Fruit fly (Drosophila melanogaster): ENCODE measurements around the gene CG2116.

CG2116 gene

dm6 chrX:8115717-8116311 lies 13.8 kb upstream of the CG2116 start, which contains the start of gene Gclc (continued):
- TF ChIP-seq CG5245 (GFP tag; optimal IDR thresholded peaks at IDR 0.05) (no peak), crp (GFP tag; optimal IDR thresholded peaks at IDR 0.05) (peak in 1 of 2 experiments; percentile 23), ap (GFP tag; IDR thresholded peaks at IDR 0.05) (no peak), Abd-B (GFP tag; optimal IDR thresholded peaks at IDR 0.05) (no peak), dimm (GFP tag; IDR thresholded peaks at IDR 0.05) (no peak), CG17361 (GFP tag; IDR thresholded peaks at IDR 0.05) (no peak), sr (GFP tag; IDR thresholded peaks at IDR 0.05) (0 out of 3 replicates have a peak, but pooled peaks have one; percentile 52), trem (tag; optimal IDR thresholded peaks at IDR 0.05) (peak; percentile 31), hkb (optimal IDR thresholded peaks at IDR 0.05) (no peak), hkb (GFP tag; IDR thresholded peaks at IDR 0.05) (no peak), CG7928 (GFP tag; optimal IDR thresholded peaks at IDR 0.05) (no peak), Usf (GFP tag; optimal IDR thresholded peaks at IDR 0.05) (no peak), CG3726 (GFP tag; IDR thresholded peaks at IDR 0.05) (no peak), CG4617 (GFP tag; optimal IDR thresholded peaks at IDR 0.05; ENCODE audit: borderline replicate concordance) (no peak), z (GFP tag; IDR thresholded peaks at IDR 0.05) (no peak), ara (GFP tag; IDR thresholded peaks at IDR 0.05) (no peak), lilli (GFP tag; optimal IDR thresholded peaks at IDR 0.05) (no peak), CG14050 (GFP tag; IDR thresholded peaks at IDR 0.05) (no peak), Fer1 (GFP tag; optimal IDR thresholded peaks at IDR 0.05) (peak; percentile 25), CG11456 (GFP tag; IDR thresholded peaks at IDR 0.05) (no peak), Max (GFP tag; optimal IDR thresholded peaks at IDR 0.05) (peak; percentile 23), phol (tag; optimal IDR thresholded peaks at IDR 0.05) (no peak), seq (GFP tag; IDR thresholded peaks at IDR 0.05) (no peak), Ets97D (GFP tag; optimal IDR thresholded peaks at IDR 0.05) (peak; percentile 36), dmrt99B (tag; optimal IDR thresholded peaks at IDR 0.05) (no peak), Bteb2 (GFP tag; optimal IDR thresholded peaks at IDR 0.05) (peak; percentile 0), Sin3A (optimal IDR thresholded peaks at IDR 0.05) (no peak), pum (GFP tag; optimal IDR thresholded peaks at IDR 0.05) (no peak), jing (GFP tag; optimal IDR thresholded peaks at IDR 0.05) (no peak), dysf (GFP tag; IDR thresholded peaks at IDR 0.05) (no peak), NfI (GFP tag; optimal IDR thresholded peaks at IDR 0.05) (no peak), CG2875 (GFP tag; optimal IDR thresholded peaks at IDR 0.05) (no peak), CG12071 (GFP tag; optimal IDR thresholded peaks at IDR 0.05) (no peak), CG2678 (tag; optimal IDR thresholded peaks at IDR 0.05) (no peak), scrt (GFP tag; optimal IDR thresholded peaks at IDR 0.05) (peak; percentile 47), CG10431 (GFP tag; optimal IDR thresholded peaks at IDR 0.05) (no peak), jumu (GFP tag; optimal IDR thresholded peaks at IDR 0.05) (no peak), CG30431 (GFP tag; optimal IDR thresholded peaks at IDR 0.05) (no peak), CG34422 (GFP tag; IDR thresholded peaks at IDR 0.05) (0 out of 3 replicates have a peak, but pooled peaks have one; percentile 34), CG14667 (GFP tag; IDR thresholded peaks at IDR 0.05) (no peak), Fer3 (tag; optimal IDR thresholded peaks at IDR 0.05) (no peak), CG5953 (GFP tag; IDR thresholded peaks at IDR 0.05) (no peak), CG12769 (tag; optimal IDR thresholded peaks at IDR 0.05) (peak; percentile 36), ATbp (GFP tag; optimal IDR thresholded peaks at IDR 0.05) (no peak), HLH54F (GFP tag; optimal IDR thresholded peaks at IDR 0.05) (no peak), CG14710 (tag; optimal IDR thresholded peaks at IDR 0.05) (no peak), CG34376 (GFP tag; optimal IDR thresholded peaks at IDR 0.05) (peak; percentile 41), ato (GFP tag; IDR thresholded peaks at IDR 0.05; ENCODE audit: partially characterized antibody) (no peak), Hr78 (GFP tag; optimal IDR thresholded peaks at IDR 0.05) (no peak), Poxn (GFP tag; IDR thresholded peaks at IDR 0.05) (no peak), CG32767 (GFP tag; IDR thresholded peaks at IDR 0.05) (no peak)
